Worm (Caenorhabditis elegans): ENCODE measurements around the gene aex-4.

DNA sequence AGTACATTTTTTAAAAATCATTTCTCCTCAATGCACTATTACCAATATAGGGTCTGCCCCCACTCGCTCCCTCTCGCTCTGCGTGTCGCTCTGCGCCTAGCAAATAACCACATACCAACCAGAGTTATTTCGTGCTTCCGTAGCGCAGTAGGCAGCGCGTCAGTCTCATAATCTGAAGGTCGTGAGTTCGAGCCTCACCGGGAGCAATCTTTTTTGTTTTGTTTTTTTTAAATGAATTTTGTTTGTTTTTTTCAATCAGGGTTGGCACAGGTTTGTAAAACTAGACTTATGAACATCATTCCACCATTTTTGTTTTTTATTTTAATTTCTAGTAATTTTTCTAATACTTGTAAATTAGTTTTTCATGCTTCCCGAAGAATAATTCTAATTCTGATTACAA, 31.5 kb upstream of the aex-4 start:
- TF ChIP-seq C34F6.9 (tag; optimal IDR thresholded peaks at IDR 0.05) = peak; percentile 41
- no peak for TF ChIP-seq snpc-4 (tag; optimal IDR thresholded peaks at IDR 0.05)
- TF ChIP-seq ZK546.5 (tag; optimal IDR thresholded peaks at IDR 0.05) = no peak
- TF ChIP-seq mdl-1 (tag; optimal IDR thresholded peaks at IDR 0.05) = no peak
- peak; percentile 76 for TF ChIP-seq F13H6.1 (tag; optimal IDR thresholded peaks at IDR 0.05)
- TF ChIP-seq unc-39 (tag; optimal IDR thresholded peaks at IDR 0.05) = no peak
- TF ChIP-seq nhr-23 (tag; optimal IDR thresholded peaks at IDR 0.05) = no peak
- TF ChIP-seq nhr-237 (tag; optimal IDR thresholded peaks at IDR 0.05) = no peak
- TF ChIP-seq lin-13 (GFP tag; optimal IDR thresholded peaks at IDR 0.05) = peak; percentile 45
- no peak for TF ChIP-seq nhr-6 (tag; optimal IDR thresholded peaks at IDR 0.05)
- no peak for TF ChIP-seq aly-2 (tag; optimal IDR thresholded peaks at IDR 0.05)
- TF ChIP-seq gmeb-1 (tag; optimal IDR thresholded peaks at IDR 0.05) = peak; percentile 45
- peak; percentile 79 for TF ChIP-seq nhr-129 (tag; optimal IDR thresholded peaks at IDR 0.05)

All from whole organism, L2 larva.